Fruit fly (Drosophila melanogaster) whole organism, prepupa: ENCODE results near the gene Nct.

ENCODE experiments used
- Blimp-1 ChIP-seq: fragments of 200-800 bp; sonication (Bioruptor generic); optimal IDR thresholded peaks from 3 replicates; lab custom pipeline; 2017; ENCODE audit warnings: missing biosample characterization, missing genetic modification characterization, mild to moderate bottlenecking, moderate library complexity, missing genetic modification reagents
- CG15336 ChIP-seq: fragments of 200-800 bp; sonication (Bioruptor generic); IDR thresholded peaks from 2 replicates; pipeline ENCODE4 v1.3.6; 2022; ENCODE audit warnings: missing biosample characterization, missing genetic modification characterization
- CG1621 ChIP-seq: fragments of 200-800 bp; sonication (Bioruptor generic); optimal IDR thresholded peaks from 3 replicates; lab custom pipeline; 2018; ENCODE audit warnings: missing biosample characterization, mild to moderate bottlenecking, missing genetic modification characterization
- CG16779 ChIP-seq: fragments of 200-800 bp; sonication (Bioruptor generic); optimal IDR thresholded peaks from 3 replicates; lab custom pipeline; 2017; ENCODE audit warnings: missing biosample characterization, mild to moderate bottlenecking, missing genetic modification characterization
- CG6854 ChIP-seq: fragments of 200-800 bp; sonication (Bioruptor generic); optimal IDR thresholded peaks from 2 replicates; lab custom pipeline; 2017; ENCODE audit warnings: missing biosample characterization, mild to moderate bottlenecking, missing genetic modification characterization
- CG8632 ChIP-seq: fragments of 200-800 bp; sonication (Bioruptor generic); optimal IDR thresholded peaks from 3 replicates; lab custom pipeline; 2016; ENCODE audit warnings: missing biosample characterization, missing genetic modification characterization
- CG9139 ChIP-seq: fragments of 200-800 bp; sonication (Bioruptor generic); optimal IDR thresholded peaks from 3 replicates; lab custom pipeline; 2017; ENCODE audit warnings: missing biosample characterization, mild to moderate bottlenecking, missing genetic modification characterization
- Eip75B ChIP-seq: fragments of 200-800 bp; sonication (Bioruptor generic); optimal IDR thresholded peaks from 3 replicates; lab custom pipeline; 2016; ENCODE audit warnings: missing biosample characterization, missing genetic modification characterization
- Eip78C ChIP-seq: fragments of 200-800 bp; sonication (Bioruptor generic); peaks from one replicate; lab custom pipeline; 2016; ENCODE audit warnings: missing biosample characterization, missing genetic modification characterization
- achi ChIP-seq: fragments of 200-800 bp; sonication (Bioruptor generic); optimal IDR thresholded peaks from 3 replicates; lab custom pipeline; 2016; ENCODE audit warnings: missing biosample characterization, missing genetic modification characterization
- esn ChIP-seq: fragments of 200-800 bp; sonication (Bioruptor generic); optimal IDR thresholded peaks from 2 replicates; lab custom pipeline; 2016; ENCODE audit warnings: missing biosample characterization, mild to moderate bottlenecking, missing genetic modification characterization, moderate library complexity
- fd85E ChIP-seq: fragments of 200-800 bp; sonication (Bioruptor generic); optimal IDR thresholded peaks from 3 replicates; lab custom pipeline; 2016; ENCODE audit warnings: missing biosample characterization, missing genetic modification characterization
- vri ChIP-seq: fragments of 200-800 bp; sonication (Bioruptor generic); optimal IDR thresholded peaks from 3 replicates; lab custom pipeline; 2016; ENCODE audit warnings: missing biosample characterization, mild to moderate bottlenecking, missing genetic modification characterization

dm6 chr3R:24812394-24812793, 39.0 kb upstream of the Nct start:
- TF ChIP-seq achi (GFP tag; lab: Kevin White, UChicago), result no peak
- no peak for TF ChIP-seq CG9139 (GFP tag; lab: Kevin White, UChicago)
- TF ChIP-seq esn (GFP tag; lab: Kevin White, UChicago), result no peak
- no peak for TF ChIP-seq CG8632 (GFP tag; lab: Kevin White, UChicago)
- no peak for TF ChIP-seq Eip75B (GFP tag; lab: Kevin White, UChicago)
- no peak for TF ChIP-seq CG16779 (tag; lab: Kevin White, UChicago)
- no peak for TF ChIP-seq CG15336 (GFP tag; lab: Robert Waterston, UW)
- TF ChIP-seq Eip78C (GFP tag; lab: Kevin White, UChicago), result no peak
- no peak for TF ChIP-seq vri (GFP tag; lab: Kevin White, UChicago)
- no peak for TF ChIP-seq CG6854 (GFP tag; lab: Kevin White, UChicago)
- no peak for TF ChIP-seq Blimp-1 (GFP tag; lab: Kevin White, UChicago)
- no peak for TF ChIP-seq fd85E (GFP tag; lab: Kevin White, UChicago)
- TF ChIP-seq CG1621 (tag; lab: Kevin White, UChicago), result no peak
